Worm (Caenorhabditis elegans) whole organism, L4 larva: Measurements from ENCODE around the gene npr-13.

ENCODE experiments used
- R02D3.7 ChIP-seq: fragments of 150-350 bp; sonication (generic microtip); optimal IDR thresholded peaks from 3 replicates; lab custom pipeline; 2014; ENCODE audit warnings: missing biosample characterization, missing genetic modification characterization
- hmg-1.1 ChIP-seq: fragments of 200-800 bp; sonication (Bioruptor generic); IDR thresholded peaks from 2 replicates; pipeline ENCODE4 v1.3.6; 2022; ENCODE audit warnings: missing genetic modification reagents, missing genetic modification characterization, missing compliant biosample characterization
- lsy-2 ChIP-seq, 2 experiments: fragments of 150-350 bp in 1 of 2; sonication (generic microtip) in 1 of 2; optimal IDR thresholded peaks; 2 replicates each; lab custom pipeline; 2014 to 2017; ENCODE audit warnings: missing biosample characterization in 2 of 2, missing genetic modification characterization in 2 of 2
- nhr-28 ChIP-seq: fragments of 150-350 bp; optimal IDR thresholded peaks from 2 replicates; lab custom pipeline; 2014; ENCODE audit warnings: missing biosample characterization, missing genetic modification characterization
- nhr-76 ChIP-seq: fragments of 150-350 bp; optimal IDR thresholded peaks from 2 replicates; lab custom pipeline; 2014; ENCODE audit warnings: missing biosample characterization, missing genetic modification characterization
- pha-4 ChIP-seq, 2 experiments: fragments of 150-350 bp in 1 of 2; fragments of 200-800 bp in 1 of 2; sonication (Bioruptor generic) in 1 of 2; IDR thresholded peaks in 1 of 2; optimal IDR thresholded peaks in 1 of 2; 2 replicates each; pipeline versions ENCODE4 v1.3.6 to Lab custom; 2014 to 2022; ENCODE audit warnings: missing genetic modification characterization in 2 of 2, missing genetic modification reagents in 2 of 2, missing biosample characterization in 1 of 2, missing compliant biosample characterization in 1 of 2
- set-16 ChIP-seq: fragments of 200-800 bp; sonication (Bioruptor generic); IDR thresholded peaks from 2 replicates; pipeline ENCODE4 v1.3.6; 2022; ENCODE audit warnings: missing genetic modification reagents, missing genetic modification characterization, missing compliant biosample characterization
- unc-130 ChIP-seq: sonication (generic microtip); optimal IDR thresholded peaks from 2 replicates; lab custom pipeline; 2016; ENCODE audit warnings: missing genetic modification reagents, missing genetic modification characterization, missing compliant biosample characterization
- unc-62 ChIP-seq, 3 experiments: fragments of 150-350 bp in 1 of 3; sonication (generic microtip); optimal IDR thresholded peaks in 2 of 3; peaks in 1 of 3; 1 replicate in 1 of 3; 2 replicates in 2 of 3; lab custom pipeline; 2014 to 2017; ENCODE audit warnings: missing biosample characterization in 3 of 3, missing genetic modification characterization in 3 of 3, missing genetic modification reagents in 3 of 3, missing genotype in 1 of 3
- ztf-11 ChIP-seq: fragments of 150-350 bp; optimal IDR thresholded peaks from 2 replicates; lab custom pipeline; 2014; ENCODE audit warnings: missing biosample characterization, missing genetic modification characterization

ce11 chrV:14838130-14838529, 20.3 kb downstream of the npr-13 start:
- TF ChIP-seq ztf-11 (tag; lab: Kevin White, UChicago) (no peak), R02D3.7 (tag; lab: Kevin White, UChicago) (no peak), nhr-28 (tag; lab: Kevin White, UChicago) (no peak), nhr-76 (tag; lab: Kevin White, UChicago) (no peak), unc-130 (GFP tag; lab: Kevin White, UChicago) (no peak), unc-62 (GFP tag; optimal IDR thresholded peaks at IDR 0.05 in 1 of 2; lab: Kevin White, UChicago) (peak in 1 of 2 experiments; percentile 80), unc-62 (tag; optimal IDR thresholded peaks at IDR 0.05; lab: Kevin White, UChicago) (no peak), set-16 (GFP tag; lab: Robert Waterston, UW) (no peak), hmg-1.1 (GFP tag; lab: Robert Waterston, UW) (no peak), pha-4 (GFP tag; IDR thresholded peaks at IDR 0.05; lab: Robert Waterston, UW) (no peak), pha-4 (tag; optimal IDR thresholded peaks at IDR 0.05; lab: Kevin White, UChicago) (no peak), lsy-2 (tag; optimal IDR thresholded peaks at IDR 0.05; lab: Kevin White, UChicago) (no peak)
